Fruit fly (Drosophila melanogaster) Kc167 (cell line): ENCODE results near the gene CG33080.

Experiments
- Myc ChIP-seq: fragments of >200 bp; optimal IDR thresholded peaks from 2 replicates; lab custom pipeline; 2017; ENCODE audit warnings: missing external identifiers
- Sin3A ChIP-seq: fragments of >200 bp; optimal IDR thresholded peaks from 2 replicates; lab custom pipeline; 2018; ENCODE audit warnings: missing external identifiers
- insv ChIP-seq: fragments of >200 bp; optimal IDR thresholded peaks from 3 replicates; lab custom pipeline; 2018; ENCODE audit warnings: missing external identifiers
- psq ChIP-seq: fragments of >200 bp; optimal IDR thresholded peaks from 2 replicates; lab custom pipeline; 2017; ENCODE audit warnings: missing external identifiers
- ttk ChIP-seq: sonication (Bioruptor generic); optimal IDR thresholded peaks from 2 replicates; lab custom pipeline; 2017; ENCODE audit warnings: missing external identifiers

DNA sequence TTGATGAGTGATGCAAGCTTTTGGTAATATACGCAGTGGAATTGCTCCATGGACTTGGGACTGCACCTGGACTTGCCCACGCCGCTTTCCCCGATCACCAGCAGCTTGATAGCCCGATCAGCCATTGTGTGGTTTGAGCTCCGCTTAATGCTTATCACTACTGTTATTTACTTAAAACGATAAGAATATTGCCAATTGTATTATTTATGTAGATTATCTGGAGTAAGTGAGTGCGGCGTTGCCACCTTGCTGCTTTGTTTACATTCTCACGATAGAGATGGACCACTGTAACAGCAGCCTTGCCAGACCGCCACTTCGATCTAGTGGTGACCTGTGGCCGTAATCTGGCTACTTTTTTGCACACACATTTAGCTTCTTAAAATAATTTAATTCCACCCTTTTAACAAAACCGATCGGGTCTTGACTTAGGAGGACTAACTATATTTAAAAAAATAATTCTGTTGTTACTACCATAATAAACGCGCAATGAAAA is 46.0 kb downstream of the CG33080 start, which contains the start of gene Rab18:
- TF ChIP-seq insv (lab: Kevin White, UChicago), result no peak
- no peak for TF ChIP-seq psq (lab: Kevin White, UChicago)
- no peak for TF ChIP-seq Sin3A
- TF ChIP-seq ttk (lab: Kevin White, UChicago), result no peak
- TF ChIP-seq Myc, result no peak
